Worm (Caenorhabditis elegans) whole organism, L3 larva: Measurements from ENCODE around the gene srab-26.

Experiments
- ceh-16 ChIP-seq: sonication (generic microtip); optimal IDR thresholded peaks from 2 replicates; lab custom pipeline; 2017; ENCODE audit warnings: missing biosample characterization, missing genetic modification characterization
- elt-3 ChIP-seq, 3 experiments: fragments of 150-350 bp in 1 of 3; sonication (generic microtip) in 2 of 3; optimal IDR thresholded peaks; 2 replicates in 2 of 3; 4 replicates in 1 of 3; lab custom pipeline; 2014 to 2017; ENCODE audit warnings: missing biosample characterization in 3 of 3, missing genetic modification characterization in 3 of 3
- pqm-1 ChIP-seq: fragments of 150-350 bp; optimal IDR thresholded peaks from 2 replicates; lab custom pipeline; 2017; ENCODE audit warnings: missing biosample characterization, missing genetic modification characterization, inconsistent platforms
- snpc-4 ChIP-seq: fragments of 150-350 bp; optimal IDR thresholded peaks from 2 replicates; lab custom pipeline; 2014; ENCODE audit warnings: missing biosample characterization, missing genetic modification characterization

- TF ChIP-seq snpc-4, result no peak
- no peak for TF ChIP-seq elt-3 (tag; optimal IDR thresholded peaks at IDR 0.05; lab: Kevin White, UChicago)
- TF ChIP-seq ceh-16 (tag; lab: Kevin White, UChicago), result no peak
- no peak for TF ChIP-seq pqm-1 (tag; lab: Kevin White, UChicago)
Measured at ce11 chrV:9901119-9901518, 21.8 kb upstream of the srab-26 start.
